Fruit fly (Drosophila melanogaster): Measurements from ENCODE around the gene Osi21.

- TF ChIP-seq D1 (tag; optimal IDR thresholded peaks at IDR 0.05): no peak
- no peak for TF ChIP-seq Pif1A (GFP tag; optimal IDR thresholded peaks at IDR 0.05)
- no peak for TF ChIP-seq CG15710 (tag; optimal IDR thresholded peaks at IDR 0.05)
- TF ChIP-seq fd96Ca (GFP tag; IDR thresholded peaks at IDR 0.05): no peak
- TF ChIP-seq CG13204 (GFP tag; optimal IDR thresholded peaks at IDR 0.05): no peak
- no peak for TF ChIP-seq Snoo (tag; optimal IDR thresholded peaks at IDR 0.05)
- no peak for TF ChIP-seq CG4496 (GFP tag; IDR thresholded peaks at IDR 0.05)
- no peak for TF ChIP-seq CG9948 (tag; optimal IDR thresholded peaks at IDR 0.05)
- no peak for TF ChIP-seq CG14655 (GFP tag; optimal IDR thresholded peaks at IDR 0.05)
- TF ChIP-seq rn (GFP tag; IDR thresholded peaks at IDR 0.05): no peak
- TF ChIP-seq Ets98B (GFP tag; IDR thresholded peaks at IDR 0.05): no peak
- TF ChIP-seq Pif1B (GFP tag; optimal IDR thresholded peaks at IDR 0.05): no peak
- TF ChIP-seq CG8301 (tag; optimal IDR thresholded peaks at IDR 0.05): no peak
- no peak for TF ChIP-seq CG32121 (GFP tag; IDR thresholded peaks at IDR 0.05)
Measured at dm6 chr2L:11309806-11310205, 24.3 kb upstream of the Osi21 start.

All from whole organism, pupa.